Worm (Caenorhabditis elegans): ENCODE measurements around the gene C30A5.16.
A peak's percentile ranks its signal among the peaks of the same experiment; 100 is the strongest.

The C30A5.16 gene

ce11 chrIII:8217919-8218318 lies at the start of gene C30A5.16:
C30A5.16 (plus strand) TSS chrIII:8218219.
- TF ChIP-seq F49E8.2 (tag; optimal IDR thresholded peaks at IDR 0.05; ENCODE audit: borderline replicate concordance) (no peak), spr-1 (tag; optimal IDR thresholded peaks at IDR 0.05) (no peak)

ce11 chrIII:8172609-8173133 lies 45.3 kb upstream of the C30A5.16 start:
- TF ChIP-seq dmd-6 (GFP tag; IDR thresholded peaks at IDR 0.05) = 0 out of 2 replicates have a peak, but pooled peaks have one; percentile 12
- no peak for TF ChIP-seq arid-1 (GFP tag; conservative IDR thresholded peaks at IDR 0.05)
- 0 out of 2 replicates have a peak, but pooled peaks have one; percentile 30 for TF ChIP-seq tra-1 (GFP tag; IDR thresholded peaks at IDR 0.05)
- peak in 1 of 2 experiments; percentile 7 for TF ChIP-seq lsy-2 (tag; optimal IDR thresholded peaks at IDR 0.05)
- no peak for TF ChIP-seq pqm-1 (tag; optimal IDR thresholded peaks at IDR 0.05)
- TF ChIP-seq daf-8 (GFP tag; IDR thresholded peaks at IDR 0.05) = no peak
- no peak for TF ChIP-seq nhr-48 (tag; optimal IDR thresholded peaks at IDR 0.05)
- TF ChIP-seq unc-62 (GFP tag; optimal IDR thresholded peaks at IDR 0.05 in 1 of 2) = peak in 1 of 2 experiments; percentile 72
- no peak for TF ChIP-seq unc-62 (tag; optimal IDR thresholded peaks at IDR 0.05)
- TF ChIP-seq ceh-20 (GFP tag; IDR thresholded peaks at IDR 0.05) = 0 out of 2 replicates have a peak, but pooled peaks have one; percentile 38
- TF ChIP-seq ama-1 (optimal IDR thresholded peaks at IDR 0.05) = peak; percentile 21
- no peak for TF ChIP-seq T20F7.1 (GFP tag; optimal IDR thresholded peaks at IDR 0.05)
- no peak for TF ChIP-seq zip-2 (tag; optimal IDR thresholded peaks at IDR 0.05)

ce11 chrIII:8175263-8175662 lies 42.8 kb upstream of the C30A5.16 start:
- TF ChIP-seq ces-1 (GFP tag; optimal IDR thresholded peaks at IDR 0.05) = no peak

ce11 chrIII:8176265-8176664 lies 41.8 kb upstream of the C30A5.16 start, which contains the start of gene C50C3.12:
C50C3.12 (plus strand) TSS chrIII:8176565.
- peak; percentile 0 for TF ChIP-seq fkh-10 (GFP tag; optimal IDR thresholded peaks at IDR 0.05)
- TF ChIP-seq mdl-1 (tag; optimal IDR thresholded peaks at IDR 0.05) = no peak

- no peak for TF ChIP-seq lin-39 (tag; optimal IDR thresholded peaks at IDR 0.05)
- TF ChIP-seq ces-1 (GFP tag; optimal IDR thresholded peaks at IDR 0.05) = peak; percentile 39
Observed at ce11 chrIII:8178924-8179323, 39.1 kb upstream of the C30A5.16 start, which contains the start of gene C50C3.5. C50C3.5 (plus strand) TSS chrIII:8179224.

- no peak for TF ChIP-seq nhr-42 (GFP tag; IDR thresholded peaks at IDR 0.05)
- TF ChIP-seq spr-3 (GFP tag; optimal IDR thresholded peaks at IDR 0.05) = no peak
- no peak for TF ChIP-seq fos-1 (tag; optimal IDR thresholded peaks at IDR 0.05)
- TF ChIP-seq dmd-6 (GFP tag; IDR thresholded peaks at IDR 0.05) = no peak
- TF ChIP-seq ZK546.5 (tag; optimal IDR thresholded peaks at IDR 0.05) = no peak
- no peak for TF ChIP-seq arid-1 (GFP tag; conservative IDR thresholded peaks at IDR 0.05)
- TF ChIP-seq nhr-11 (tag; optimal IDR thresholded peaks at IDR 0.05) = no peak
- TF ChIP-seq hif-1 (tag; optimal IDR thresholded peaks at IDR 0.05) = no peak
- TF ChIP-seq daf-8 (GFP tag; IDR thresholded peaks at IDR 0.05) = no peak
- TF ChIP-seq mxl-3 (GFP tag; optimal IDR thresholded peaks at IDR 0.05) = no peak
- TF ChIP-seq nhr-48 (tag; optimal IDR thresholded peaks at IDR 0.05) = no peak
- TF ChIP-seq daf-19 (GFP tag; conservative IDR thresholded peaks at IDR 0.05) = no peak
- TF ChIP-seq Y5F2A.4 (GFP tag; optimal IDR thresholded peaks at IDR 0.05) = no peak
- TF ChIP-seq F37D6.2 (tag; optimal IDR thresholded peaks at IDR 0.05) = no peak
- TF ChIP-seq ces-1 (GFP tag; optimal IDR thresholded peaks at IDR 0.05) = no peak
Observed at ce11 chrIII:8181581-8181980, 36.4 kb upstream of the C30A5.16 start, which contains the start of gene spc-2. spc-2 (plus strand) TSS chrIII:8181881.

- TF ChIP-seq daf-19 (GFP tag; conservative IDR thresholded peaks at IDR 0.05) (no peak), nhr-48 (tag; optimal IDR thresholded peaks at IDR 0.05) (no peak), gei-8 (GFP tag; optimal IDR thresholded peaks at IDR 0.05) (no peak), nhr-237 (tag; optimal IDR thresholded peaks at IDR 0.05) (no peak), aha-1 (tag) (peak; percentile 90), T20F7.1 (GFP tag; optimal IDR thresholded peaks at IDR 0.05) (no peak)
Observed at ce11 chrIII:8182573-8182972, 35.4 kb upstream of the C30A5.16 start.
